Worm (Caenorhabditis elegans): ENCODE measurements around the gene F58H1.7.

ce11 chrV:11942325-11942724, 22.3 kb downstream of the F58H1.7 start, which contains the start of gene F58H1.6:
- no peak for TF ChIP-seq ceh-34 (tag; optimal IDR thresholded peaks at IDR 0.05)
- no peak for TF ChIP-seq mec-3 (tag; optimal IDR thresholded peaks at IDR 0.05; ENCODE audit: borderline replicate concordance)
- TF ChIP-seq C08G9.2 (tag; optimal IDR thresholded peaks at IDR 0.05), result no peak
- TF ChIP-seq nhr-11 (tag; optimal IDR thresholded peaks at IDR 0.05), result no peak
- TF ChIP-seq unc-3 (GFP tag; conservative IDR thresholded peaks at IDR 0.05), result no peak
- no peak for TF ChIP-seq unc-3 (tag; optimal IDR thresholded peaks at IDR 0.05)
- TF ChIP-seq fkh-10 (GFP tag; optimal IDR thresholded peaks at IDR 0.05), result no peak
- no peak for TF ChIP-seq zip-5 (tag; optimal IDR thresholded peaks at IDR 0.05)
- no peak for TF ChIP-seq ceh-31 (tag; optimal IDR thresholded peaks at IDR 0.05)
- no peak for TF ChIP-seq dmd-4 (tag; optimal IDR thresholded peaks at IDR 0.05; ENCODE audit: borderline replicate concordance)
- no peak for TF ChIP-seq lim-6 (tag; optimal IDR thresholded peaks at IDR 0.05)
- no peak for TF ChIP-seq tbx-7 (tag; optimal IDR thresholded peaks at IDR 0.05)
- no peak for TF ChIP-seq pax-1 (tag; optimal IDR thresholded peaks at IDR 0.05)

All from whole organism, late embryonic.